Worm (Caenorhabditis elegans) whole organism, L4/young adult: ENCODE results near the gene ptr-22.

Source experiments
- W03F9.2 ChIP-seq: fragments of 150-350 bp; optimal IDR thresholded peaks from 2 replicates; lab custom pipeline; 2014; ENCODE audit warnings: missing biosample characterization, missing genetic modification characterization
- him-1 ChIP-seq: sonication (generic microtip); optimal IDR thresholded peaks from 2 replicates; lab custom pipeline; 2016; ENCODE audit warnings: missing genotype, missing genetic modification reagents, missing genetic modification characterization, missing compliant biosample characterization

ce11 chrV:18930748-18931147, 431 bp downstream of the ptr-22 start:
- TF ChIP-seq W03F9.2 = no peak
- TF ChIP-seq him-1 (tag; lab: Kevin White, UChicago) = no peak
